Worm (Caenorhabditis elegans) whole organism, L2 larva: ENCODE measurements around the gene C14F11.7.

ENCODE experiments used
- C34F6.9 ChIP-seq: fragments of 150-350 bp; optimal IDR thresholded peaks from 2 replicates; lab custom pipeline; 2014; ENCODE audit warnings: missing biosample characterization, missing genetic modification characterization
- R02D3.7 ChIP-seq: fragments of 150-350 bp; optimal IDR thresholded peaks from 2 replicates; lab custom pipeline; 2014; ENCODE audit warnings: missing biosample characterization, missing genetic modification characterization
- Y55F3AM.14 ChIP-seq: fragments of 200-800 bp; sonication (Bioruptor generic); optimal IDR thresholded peaks from 2 replicates; lab custom pipeline; 2018; ENCODE audit warnings: mild to moderate bottlenecking, missing genetic modification characterization, missing compliant biosample characterization
- ZK546.5 ChIP-seq: sonication (generic microtip); optimal IDR thresholded peaks from 2 replicates; lab custom pipeline; 2017; ENCODE audit warnings: missing biosample characterization, missing genetic modification characterization
- aly-2 ChIP-seq: fragments of 150-350 bp; optimal IDR thresholded peaks from 2 replicates; lab custom pipeline; 2014; ENCODE audit warnings: missing biosample characterization, missing genetic modification characterization
- ama-1 ChIP-seq: fragments of 150-350 bp; optimal IDR thresholded peaks from 2 replicates; lab custom pipeline; 2018; ENCODE audit warnings: inconsistent platforms
- blmp-1 ChIP-seq: sonication (generic microtip); optimal IDR thresholded peaks from 2 replicates; lab custom pipeline; 2017; ENCODE audit warnings: missing genetic modification characterization, mild to moderate bottlenecking, missing compliant biosample characterization, antibody characterized with exemption, moderate library complexity; ENCODE audit not compliant: insufficient read depth
- ceh-82 ChIP-seq: fragments of 150-350 bp; optimal IDR thresholded peaks from 2 replicates; lab custom pipeline; 2014; ENCODE audit warnings: missing biosample characterization, missing genetic modification characterization
- crh-2 ChIP-seq: sonication (generic microtip); optimal IDR thresholded peaks from 2 replicates; lab custom pipeline; 2017; ENCODE audit warnings: missing biosample characterization, missing genetic modification characterization
- dmd-4 ChIP-seq: sonication (generic microtip); optimal IDR thresholded peaks from 2 replicates; lab custom pipeline; 2017; ENCODE audit warnings: missing biosample characterization, missing genetic modification characterization
- egl-27 ChIP-seq: sonication (generic microtip); optimal IDR thresholded peaks from 3 replicates; lab custom pipeline; 2017; ENCODE audit warnings: missing biosample characterization, missing genetic modification reagents, missing genetic modification characterization
- elt-3 ChIP-seq: sonication (generic microtip); optimal IDR thresholded peaks from 2 replicates; lab custom pipeline; 2017; ENCODE audit warnings: missing biosample characterization, missing genetic modification characterization
- fos-1 ChIP-seq: fragments of 150-350 bp; optimal IDR thresholded peaks from 2 replicates; lab custom pipeline; 2014; ENCODE audit warnings: missing biosample characterization, missing genetic modification characterization
- gmeb-1 ChIP-seq: fragments of 150-350 bp; optimal IDR thresholded peaks from 2 replicates; lab custom pipeline; 2014; ENCODE audit warnings: missing biosample characterization, missing genetic modification characterization
- lin-11 ChIP-seq: fragments of 150-350 bp; sonication (generic microtip); optimal IDR thresholded peaks from 2 replicates; lab custom pipeline; 2014; ENCODE audit warnings: missing biosample characterization, missing genetic modification characterization, inconsistent platforms, mixed read lengths
- lin-13 ChIP-seq: fragments of 150-350 bp; optimal IDR thresholded peaks from 2 replicates; lab custom pipeline; 2014; ENCODE audit warnings: missing biosample characterization, missing genetic modification reagents, missing genetic modification characterization
- lin-39 ChIP-seq: fragments of 150-350 bp; optimal IDR thresholded peaks from 2 replicates; lab custom pipeline; 2014; ENCODE audit warnings: missing biosample characterization, missing genetic modification reagents, missing genetic modification characterization
- mab-5 ChIP-seq: fragments of 150-350 bp; optimal IDR thresholded peaks from 2 replicates; lab custom pipeline; 2014; ENCODE audit warnings: missing biosample characterization, missing genetic modification characterization
- mdl-1 ChIP-seq, 2 experiments: fragments of 150-350 bp in 1 of 2; sonication (generic microtip) in 1 of 2; optimal IDR thresholded peaks; 2 replicates each; lab custom pipeline; 2017; ENCODE audit warnings: missing biosample characterization in 2 of 2, missing genetic modification characterization in 2 of 2
- nhr-10 ChIP-seq: sonication (generic microtip); optimal IDR thresholded peaks from 2 replicates; lab custom pipeline; 2017; ENCODE audit warnings: missing biosample characterization, missing genetic modification characterization
- nhr-12 ChIP-seq: fragments of 150-350 bp; optimal IDR thresholded peaks from 2 replicates; lab custom pipeline; 2014; ENCODE audit warnings: missing biosample characterization, missing genetic modification characterization
- nhr-129 ChIP-seq: fragments of 150-350 bp; optimal IDR thresholded peaks from 2 replicates; lab custom pipeline; 2014; ENCODE audit warnings: missing biosample characterization, missing genetic modification characterization
- nhr-21 ChIP-seq: fragments of 150-350 bp; optimal IDR thresholded peaks from 2 replicates; lab custom pipeline; 2014; ENCODE audit warnings: missing biosample characterization, missing genetic modification characterization
- nhr-23 ChIP-seq: fragments of 150-350 bp; optimal IDR thresholded peaks from 2 replicates; lab custom pipeline; 2014; ENCODE audit warnings: missing biosample characterization, missing genetic modification reagents, missing genetic modification characterization
- nhr-237 ChIP-seq: fragments of 150-350 bp; optimal IDR thresholded peaks from 2 replicates; lab custom pipeline; 2014; ENCODE audit warnings: missing biosample characterization, missing genetic modification characterization
- nhr-25 ChIP-seq: fragments of 150-350 bp; sonication (generic microtip); optimal IDR thresholded peaks from 3 replicates; lab custom pipeline; 2014; ENCODE audit warnings: missing biosample characterization, missing genetic modification characterization
- nhr-6 ChIP-seq: fragments of 150-350 bp; optimal IDR thresholded peaks from 2 replicates; lab custom pipeline; 2014; ENCODE audit warnings: missing biosample characterization, missing genetic modification characterization
- nhr-77 ChIP-seq: fragments of 150-350 bp; optimal IDR thresholded peaks from 2 replicates; lab custom pipeline; 2014; ENCODE audit warnings: missing biosample characterization, missing genetic modification characterization
- sem-4 ChIP-seq: fragments of 150-350 bp; optimal IDR thresholded peaks from 2 replicates; lab custom pipeline; 2014; ENCODE audit warnings: missing biosample characterization, missing genetic modification reagents, missing genetic modification characterization
- sma-3 ChIP-seq: sonication (generic microtip); optimal IDR thresholded peaks from 2 replicates; lab custom pipeline; 2016; ENCODE audit warnings: missing genetic modification reagents, missing genetic modification characterization, missing compliant biosample characterization
- sma-9 ChIP-seq, 2 experiments: fragments of 150-350 bp in 1 of 2; sonication (generic microtip) in 1 of 2; optimal IDR thresholded peaks; 2 replicates each; lab custom pipeline; 2014 to 2016; ENCODE audit warnings: missing genetic modification characterization in 2 of 2, mild to moderate bottlenecking in 1 of 2, missing biosample characterization in 1 of 2, missing compliant biosample characterization in 1 of 2, missing genetic modification reagents in 1 of 2, moderate library complexity in 1 of 2
- snpc-4 ChIP-seq: fragments of 150-350 bp; optimal IDR thresholded peaks from 2 replicates; lab custom pipeline; 2014; ENCODE audit warnings: missing biosample characterization, missing genetic modification characterization
- unc-39 ChIP-seq: fragments of 150-350 bp; optimal IDR thresholded peaks from 2 replicates; lab custom pipeline; 2014; ENCODE audit warnings: missing biosample characterization, missing genetic modification characterization
- unc-55 ChIP-seq: fragments of 150-350 bp; sonication (generic microtip); optimal IDR thresholded peaks from 3 replicates; lab custom pipeline; 2014; ENCODE audit warnings: missing biosample characterization, missing genetic modification reagents, missing genetic modification characterization
- zag-1 ChIP-seq: fragments of 150-350 bp; optimal IDR thresholded peaks from 2 replicates; lab custom pipeline; 2014; ENCODE audit warnings: missing biosample characterization, missing genetic modification characterization
- ztf-1 ChIP-seq: fragments of 200-800 bp; sonication (Bioruptor generic); conservative IDR thresholded peaks from 2 replicates; pipeline ENCODE4 v1.3.6; 2022; ENCODE audit warnings: missing genetic modification characterization, missing compliant biosample characterization
- ztf-11 ChIP-seq: sonication (generic microtip); optimal IDR thresholded peaks from 2 replicates; lab custom pipeline; 2017; ENCODE audit warnings: missing biosample characterization, missing genetic modification characterization
- ztf-4 ChIP-seq: fragments of 150-350 bp; optimal IDR thresholded peaks from 2 replicates; lab custom pipeline; 2014; ENCODE audit warnings: missing biosample characterization, missing genetic modification characterization

Gene C14F11.7

ce11 chrX:6250272-6250752 lies 41.9 kb upstream of the C14F11.7 start (continued):
- TF ChIP-seq nhr-23 (tag; lab: Kevin White, UChicago) = no peak
- no peak for TF ChIP-seq ZK546.5 (tag; lab: Kevin White, UChicago)
- TF ChIP-seq ztf-1 = no peak

ce11 chrX:6248778-6249658 lies 40.7 kb upstream of the C14F11.7 start:
- TF ChIP-seq egl-27 (tag; lab: Kevin White, UChicago) (no peak), C34F6.9 (tag; lab: Kevin White, UChicago) (peak; percentile 54), fos-1 (tag; lab: Kevin White, UChicago) (peak; percentile 30), sem-4 (tag; lab: Kevin White, UChicago) (peak; percentile 57), unc-55 (GFP tag; lab: Kevin White, UChicago) (peak; percentile 13), sma-3 (GFP tag; lab: Kevin White, UChicago) (peak; percentile 53), crh-2 (tag; lab: Kevin White, UChicago) (peak; percentile 4), nhr-129 (peak; percentile 24), nhr-12 (no peak), ZK546.5 (tag; lab: Kevin White, UChicago) (no peak)

ce11 chrX:6247869-6248268 lies 39.5 kb upstream of the C14F11.7 start:
- TF ChIP-seq R02D3.7 (tag; lab: Kevin White, UChicago) = no peak
- no peak for TF ChIP-seq Y55F3AM.14
- TF ChIP-seq sma-9 (GFP tag; optimal IDR thresholded peaks at IDR 0.05; lab: Kevin White, UChicago) = peak; percentile 46
- no peak for TF ChIP-seq sma-9 (tag; optimal IDR thresholded peaks at IDR 0.05; lab: Kevin White, UChicago)
- no peak for TF ChIP-seq lin-13 (GFP tag; lab: Kevin White, UChicago)
- TF ChIP-seq nhr-6 (tag; lab: Kevin White, UChicago) = no peak
- TF ChIP-seq unc-55 (GFP tag; lab: Kevin White, UChicago) = no peak
- no peak for TF ChIP-seq nhr-25 (tag; lab: Kevin White, UChicago)
- TF ChIP-seq lin-39 (tag; lab: Kevin White, UChicago) = no peak
- TF ChIP-seq sem-4 (tag; lab: Kevin White, UChicago) = peak; percentile 8
- no peak for TF ChIP-seq elt-3 (tag; lab: Kevin White, UChicago)

- TF ChIP-seq crh-2 (tag; lab: Kevin White, UChicago) = no peak
- no peak for TF ChIP-seq egl-27 (tag; lab: Kevin White, UChicago)
- TF ChIP-seq nhr-10 = no peak
- peak; percentile 9 for TF ChIP-seq C34F6.9 (tag; lab: Kevin White, UChicago)
Observed at ce11 chrX:6247013-6247412, 38.6 kb upstream of the C14F11.7 start.

ce11 chrX:6245499-6245898 lies 37.1 kb upstream of the C14F11.7 start:
- no peak for TF ChIP-seq lin-39 (tag; lab: Kevin White, UChicago)
- peak; percentile 29 for TF ChIP-seq C34F6.9 (tag; lab: Kevin White, UChicago)
- TF ChIP-seq lin-11 (tag; lab: Kevin White, UChicago) = peak; percentile 6
- TF ChIP-seq sma-9 (GFP tag; optimal IDR thresholded peaks at IDR 0.05; lab: Kevin White, UChicago) = peak; percentile 11
- no peak for TF ChIP-seq sma-9 (tag; optimal IDR thresholded peaks at IDR 0.05; lab: Kevin White, UChicago)
- TF ChIP-seq ztf-4 (tag; lab: Kevin White, UChicago) = no peak

- TF ChIP-seq sem-4 (tag; lab: Kevin White, UChicago) = no peak
- TF ChIP-seq mab-5 (tag; lab: Kevin White, UChicago) = no peak
- peak; percentile 19 for TF ChIP-seq gmeb-1
- no peak for TF ChIP-seq unc-39
- TF ChIP-seq snpc-4 (tag; lab: Kevin White, UChicago) = no peak
- no peak for TF ChIP-seq ztf-11 (tag; lab: Kevin White, UChicago)
- TF ChIP-seq crh-2 (tag; lab: Kevin White, UChicago) = peak; percentile 25
- no peak for TF ChIP-seq nhr-10
- TF ChIP-seq dmd-4 (tag; lab: Kevin White, UChicago) = no peak
- no peak for TF ChIP-seq ceh-82 (tag; lab: Kevin White, UChicago)
- TF ChIP-seq mdl-1 (tag; optimal IDR thresholded peaks at IDR 0.05; lab: Kevin White, UChicago) = no peak
- no peak for TF ChIP-seq lin-39 (tag; lab: Kevin White, UChicago)
- TF ChIP-seq nhr-237 (tag; lab: Kevin White, UChicago) = no peak
- no peak for TF ChIP-seq nhr-77
- TF ChIP-seq sma-9 (GFP tag; optimal IDR thresholded peaks at IDR 0.05; lab: Kevin White, UChicago) = peak; percentile 55
- TF ChIP-seq sma-9 (tag; optimal IDR thresholded peaks at IDR 0.05; lab: Kevin White, UChicago) = no peak
- no peak for TF ChIP-seq nhr-6 (tag; lab: Kevin White, UChicago)
- TF ChIP-seq zag-1 (tag; lab: Kevin White, UChicago) = no peak
- TF ChIP-seq nhr-12 = no peak
- TF ChIP-seq nhr-21 = no peak
- no peak for TF ChIP-seq blmp-1 (tag; lab: Kevin White, UChicago)
- TF ChIP-seq fos-1 (tag; lab: Kevin White, UChicago) = peak; percentile 8
- TF ChIP-seq ama-1 (lab: Kevin White, UChicago) = no peak
- no peak for TF ChIP-seq R02D3.7 (tag; lab: Kevin White, UChicago)
- TF ChIP-seq elt-3 (tag; lab: Kevin White, UChicago) = no peak
- TF ChIP-seq aly-2 (tag; lab: Kevin White, UChicago) = no peak
- TF ChIP-seq ZK546.5 (tag; lab: Kevin White, UChicago) = no peak
Observed at ce11 chrX:6240640-6241033, 32.3 kb upstream of the C14F11.7 start, which contains the start of gene got-2.2. TSS of gene got-2.2 (plus strand) at chrX:6240983.
